Fruit fly (Drosophila melanogaster): ENCODE results near the gene Tim17a2.

dm6 chr3R:5249308-5249707, 13.2 kb downstream of the Tim17a2 start:
- TF ChIP-seq CTCF (optimal IDR thresholded peaks at IDR 0.05) (no peak), CG8478 (optimal IDR thresholded peaks at IDR 0.05) (no peak)

Measured in S2 (cell line).